Worm (Caenorhabditis elegans) whole organism, young adult: ENCODE data around the gene M163.8.

ENCODE experiments used
- C17E4.6 ChIP-seq: fragments of 200-800 bp; sonication (Bioruptor generic); IDR thresholded peaks from 2 replicates; pipeline ENCODE4 v1.3.6; 2022; ENCODE audit warnings: missing genetic modification reagents, missing genetic modification characterization, missing compliant biosample characterization
- F23B12.7 ChIP-seq: sonication (generic microtip); optimal IDR thresholded peaks from 2 replicates; lab custom pipeline; 2017; ENCODE audit warnings: missing genetic modification characterization, mild to moderate bottlenecking, missing compliant biosample characterization, antibody characterized with exemption, moderate library complexity; ENCODE audit not compliant: insufficient read depth
- F33H1.4 ChIP-seq: fragments of 200-800 bp; sonication (Bioruptor generic); IDR thresholded peaks from 2 replicates; pipeline ENCODE4 v1.3.6; 2022; ENCODE audit warnings: missing genetic modification reagents, missing genetic modification characterization, missing compliant biosample characterization
- F39B2.1 ChIP-seq: fragments of 200-800 bp; sonication (Bioruptor generic); IDR thresholded peaks from 2 replicates; pipeline ENCODE4 v1.3.6; 2022; ENCODE audit warnings: missing genetic modification reagents, missing genetic modification characterization, missing compliant biosample characterization
- K11D2.4 ChIP-seq: fragments of 200-800 bp; sonication (Bioruptor generic); IDR thresholded peaks from 2 replicates; pipeline ENCODE4 v1.3.6; 2022; ENCODE audit warnings: missing genetic modification reagents, missing genetic modification characterization, missing compliant biosample characterization
- T07F8.4 ChIP-seq: sonication (generic microtip); optimal IDR thresholded peaks from 2 replicates; lab custom pipeline; 2016; ENCODE audit warnings: mild to moderate bottlenecking, missing genetic modification characterization, moderate library complexity, missing compliant biosample characterization
- Y53G8AR.9 ChIP-seq: fragments of 200-800 bp; sonication (Bioruptor generic); conservative IDR thresholded peaks from 2 replicates; pipeline ENCODE4 v1.3.6; 2022; ENCODE audit warnings: missing genetic modification reagents, missing genetic modification characterization, missing compliant biosample characterization
- Y56A3A.18 ChIP-seq: fragments of 200-800 bp; sonication (Bioruptor generic); IDR thresholded peaks from 2 replicates; pipeline ENCODE4 v1.3.6; 2022; ENCODE audit warnings: missing genetic modification reagents, missing genetic modification characterization, missing compliant biosample characterization
- ZK185.1 ChIP-seq: sonication (generic microtip); optimal IDR thresholded peaks from 2 replicates; lab custom pipeline; 2016; ENCODE audit warnings: mild to moderate bottlenecking, missing genetic modification characterization, missing compliant biosample characterization; ENCODE audit not compliant: poor library complexity, severe bottlenecking
- akir-1 ChIP-seq: fragments of 200-800 bp; sonication (Bioruptor generic); optimal IDR thresholded peaks from 2 replicates; lab custom pipeline; 2018; ENCODE audit warnings: mild to moderate bottlenecking, missing genetic modification characterization, moderate library complexity, missing compliant biosample characterization
- athp-1 ChIP-seq: sonication (generic microtip); optimal IDR thresholded peaks from 2 replicates; lab custom pipeline; 2017; ENCODE audit warnings: mild to moderate bottlenecking, missing genetic modification characterization, missing compliant biosample characterization
- attf-3 ChIP-seq: fragments of 200-800 bp; sonication (Bioruptor generic); conservative IDR thresholded peaks from 2 replicates; pipeline ENCODE4 v1.3.6; 2022; ENCODE audit warnings: missing genetic modification reagents, missing genetic modification characterization, missing compliant biosample characterization
- bed-1 ChIP-seq: fragments of 200-800 bp; sonication (Bioruptor generic); IDR thresholded peaks from 2 replicates; pipeline ENCODE4 v1.3.6; 2022; ENCODE audit warnings: missing genetic modification reagents, missing genetic modification characterization, missing compliant biosample characterization
- ccch-3 ChIP-seq: fragments of 200-800 bp; sonication (Bioruptor generic); optimal IDR thresholded peaks from 2 replicates; lab custom pipeline; 2018; ENCODE audit warnings: mild to moderate bottlenecking, missing genetic modification characterization, missing compliant biosample characterization
- die-1 ChIP-seq: sonication (generic microtip); optimal IDR thresholded peaks from 2 replicates; lab custom pipeline; 2016; ENCODE audit warnings: missing genotype, mild to moderate bottlenecking, missing genetic modification characterization, missing compliant biosample characterization
- dox-1 ChIP-seq: fragments of 200-800 bp; sonication (Bioruptor generic); IDR thresholded peaks from 2 replicates; pipeline ENCODE4 v1.3.6; 2022; ENCODE audit warnings: missing genetic modification reagents, missing genetic modification characterization, missing compliant biosample characterization
- egl-18 ChIP-seq: fragments of 200-800 bp; sonication (Bioruptor generic); IDR thresholded peaks from 2 replicates; pipeline ENCODE4 v1.3.6; 2022; ENCODE audit warnings: missing genetic modification reagents, missing genetic modification characterization, missing compliant biosample characterization
- ets-4 ChIP-seq: fragments of 200-800 bp; sonication (Bioruptor generic); optimal IDR thresholded peaks from 2 replicates; lab custom pipeline; 2018; ENCODE audit warnings: mild to moderate bottlenecking, missing genetic modification characterization, missing compliant biosample characterization
- let-526 ChIP-seq: fragments of 200-800 bp; sonication (Bioruptor generic); IDR thresholded peaks from 2 replicates; pipeline ENCODE4 v1.3.6; 2022; ENCODE audit warnings: missing genetic modification reagents, missing genetic modification characterization, missing compliant biosample characterization
- let-607 ChIP-seq, 2 experiments: fragments of 200-800 bp in 1 of 2; sonication (Bioruptor generic) in 1 of 2; sonication (generic microtip) in 1 of 2; optimal IDR thresholded peaks; 2 replicates each; lab custom pipeline; 2016 to 2018; ENCODE audit warnings: mild to moderate bottlenecking in 2 of 2, missing compliant biosample characterization in 2 of 2, missing genetic modification characterization in 2 of 2, moderate library complexity in 2 of 2, missing genotype in 1 of 2
- lin-35 ChIP-seq, 3 experiments: fragments of 150-350 bp in 2 of 3; sonication (generic microtip) in 1 of 3; optimal IDR thresholded peaks; 2 replicates each; lab custom pipeline; 2014 to 2018; ENCODE audit warnings: missing biosample characterization in 3 of 3, missing genetic modification characterization in 3 of 3, missing genetic modification reagents in 3 of 3
- lin-54 ChIP-seq: fragments of 200-800 bp; sonication (Bioruptor generic); optimal IDR thresholded peaks from 2 replicates; lab custom pipeline; 2018; ENCODE audit warnings: mild to moderate bottlenecking, missing genetic modification characterization, missing compliant biosample characterization
- lsy-27 ChIP-seq: sonication (generic microtip); optimal IDR thresholded peaks from 2 replicates; lab custom pipeline; 2017; ENCODE audit warnings: missing genetic modification characterization, mild to moderate bottlenecking, missing compliant biosample characterization, antibody characterized with exemption, missing genotype, borderline replicate concordance; ENCODE audit not compliant: insufficient read depth
- mcd-1 ChIP-seq: fragments of 200-800 bp; sonication (Bioruptor generic); IDR thresholded peaks from 2 replicates; pipeline ENCODE4 v1.3.6; 2022; ENCODE audit warnings: missing genetic modification reagents, missing genetic modification characterization, missing compliant biosample characterization
- nhr-120 ChIP-seq: fragments of 200-800 bp; sonication (Bioruptor generic); IDR thresholded peaks from 2 replicates; pipeline ENCODE4 v1.3.6; 2022; ENCODE audit warnings: missing genetic modification characterization, missing compliant biosample characterization
- nhr-179 ChIP-seq: sonication (generic microtip); optimal IDR thresholded peaks from 2 replicates; lab custom pipeline; 2016; ENCODE audit warnings: mild to moderate bottlenecking, missing genetic modification characterization, missing compliant biosample characterization
- nhr-80 ChIP-seq: sonication (generic microtip); optimal IDR thresholded peaks from 2 replicates; lab custom pipeline; 2016; ENCODE audit warnings: missing genetic modification characterization, missing compliant biosample characterization
- pbrm-1 ChIP-seq: fragments of 200-800 bp; sonication (Bioruptor generic); IDR thresholded peaks from 2 replicates; pipeline ENCODE4 v1.3.6; 2022; ENCODE audit warnings: missing genetic modification reagents, missing genetic modification characterization, missing compliant biosample characterization
- pha-4 ChIP-seq: fragments of 150-350 bp; sonication (generic microtip); optimal IDR thresholded peaks from 2 replicates; lab custom pipeline; 2014; ENCODE audit warnings: missing biosample characterization, missing genetic modification reagents, missing genetic modification characterization
- rpc-1 ChIP-seq, 2 experiments: fragments of 150-350 bp in 1 of 2; sonication (generic microtip) in 1 of 2; optimal IDR thresholded peaks; 2 replicates each; lab custom pipeline; 2014 to 2018; ENCODE audit warnings: missing biosample characterization in 1 of 2, missing genetic modification characterization in 1 of 2, missing genetic modification reagents in 1 of 2, missing genotype in 1 of 2
- snpc-1.3 ChIP-seq: sonication (generic microtip); optimal IDR thresholded peaks from 2 replicates; lab custom pipeline; 2017; ENCODE audit warnings: missing genetic modification characterization, mild to moderate bottlenecking, missing compliant biosample characterization, antibody characterized with exemption, moderate library complexity, missing genotype, missing genetic modification reagents; ENCODE audit not compliant: insufficient read depth
- snpc-3.4 ChIP-seq: sonication (generic microtip); optimal IDR thresholded peaks from 2 replicates; lab custom pipeline; 2017; ENCODE audit warnings: missing genetic modification characterization, mild to moderate bottlenecking, missing compliant biosample characterization, antibody characterized with exemption, moderate library complexity, missing genotype, missing genetic modification reagents
- tbp1 ChIP-seq: fragments of 200-800 bp; sonication (Bioruptor generic); optimal IDR thresholded peaks from 2 replicates; lab custom pipeline; 2018; ENCODE audit warnings: mild to moderate bottlenecking, missing genetic modification characterization, missing compliant biosample characterization
- tlf-1 ChIP-seq: fragments of 200-800 bp; sonication (Bioruptor generic); optimal IDR thresholded peaks from 2 replicates; lab custom pipeline; 2018; ENCODE audit warnings: mild to moderate bottlenecking, missing genetic modification characterization, missing compliant biosample characterization
- ztf-26 ChIP-seq: sonication (generic microtip); optimal IDR thresholded peaks from 2 replicates; lab custom pipeline; 2017; ENCODE audit warnings: missing genetic modification characterization, missing compliant biosample characterization
- ztf-28 ChIP-seq: fragments of 200-800 bp; sonication (Bioruptor generic); IDR thresholded peaks from 2 replicates; pipeline ENCODE4 v1.3.6; 2022; ENCODE audit warnings: missing genetic modification reagents, missing genetic modification characterization, missing compliant biosample characterization
- ztf-6 ChIP-seq: fragments of 200-800 bp; sonication (Bioruptor generic); IDR thresholded peaks from 2 replicates; pipeline ENCODE4 v1.3.6; 2022; ENCODE audit warnings: missing genetic modification reagents, missing genetic modification characterization, missing compliant biosample characterization

M163.8 gene

DNA sequence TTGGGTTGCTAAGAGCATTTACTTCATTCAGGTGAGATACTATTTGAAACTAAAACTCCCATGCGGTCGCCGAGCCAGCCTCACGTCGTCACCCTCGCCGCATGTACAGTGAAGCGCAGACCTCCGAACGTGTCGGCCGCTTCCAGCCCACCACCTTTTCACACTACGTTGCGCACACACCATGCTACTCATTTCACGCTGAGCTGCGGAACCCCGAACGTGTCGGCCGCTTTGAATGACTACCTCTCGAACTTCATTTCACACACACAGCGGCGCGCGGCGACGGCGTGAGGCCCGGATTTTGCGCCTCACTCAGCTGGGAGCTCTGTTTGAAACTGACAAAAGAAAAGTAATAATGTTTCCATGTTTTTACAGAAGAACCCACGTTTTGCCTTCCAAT, 3.3 kb upstream of the M163.8 start (continued):
- TF ChIP-seq F23B12.7 (tag; lab: Kevin White, UChicago) (no peak), attf-3 (GFP tag; lab: Robert Waterston, UW) (no peak), let-526 (no peak), lin-35 (GFP tag; optimal IDR thresholded peaks at IDR 0.05; lab: Kevin White, UChicago) (no peak), snpc-1.3 (no peak), lin-54 (GFP tag; lab: Kevin White, UChicago) (no peak), tlf-1 (no peak)
- TF ChIP-seq, all 124 proteins: peak for 3

DNA sequence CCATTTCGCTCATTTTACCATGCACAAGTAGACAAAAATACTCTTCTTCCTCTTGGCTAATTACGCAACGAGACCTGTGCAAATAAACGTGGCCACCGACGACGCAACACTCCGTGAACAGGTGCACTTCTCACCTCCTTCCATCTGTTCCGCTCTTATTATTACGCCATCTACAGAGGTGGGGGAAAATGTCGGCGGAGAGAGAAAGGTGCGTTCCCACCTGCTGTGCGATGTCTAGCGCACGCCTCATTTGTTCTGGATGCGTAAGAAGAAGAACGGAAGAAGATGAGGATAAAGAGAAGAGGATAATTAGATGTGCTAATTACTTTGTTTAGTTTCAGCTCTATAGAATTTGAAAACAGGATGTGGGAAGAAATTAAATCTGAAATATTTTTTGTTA, 1.6 kb downstream of the M163.8 start:
- no peak for TF ChIP-seq nhr-80 (tag; lab: Kevin White, UChicago)
- TF ChIP-seq bed-1 (GFP tag; lab: Robert Waterston, UW) = no peak
- TF ChIP-seq dox-1 (GFP tag; lab: Robert Waterston, UW) = no peak

DNA sequence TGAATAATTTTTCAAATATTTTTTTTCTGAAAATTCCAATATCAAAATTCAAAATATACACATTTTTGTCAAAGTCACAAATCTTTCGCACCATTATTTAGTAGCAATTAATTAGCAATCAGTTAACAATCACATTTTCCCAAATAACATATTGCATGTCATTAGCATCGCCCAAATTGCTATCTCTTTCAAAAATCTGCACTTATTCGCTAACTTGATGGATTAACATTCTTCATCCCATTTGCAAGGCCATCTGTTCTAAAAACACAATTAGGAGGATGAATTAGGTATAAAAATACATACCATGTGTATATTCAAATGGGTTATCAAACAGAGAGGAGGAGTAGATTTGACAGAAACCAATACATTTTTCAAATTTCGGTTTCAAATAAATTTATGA, 2.4 kb downstream of the M163.8 start:
- no peak for TF ChIP-seq pha-4 (tag; lab: Kevin White, UChicago)
- TF ChIP-seq lin-54 (GFP tag; lab: Kevin White, UChicago) = no peak
- TF ChIP-seq nhr-179 (tag; lab: Kevin White, UChicago) = no peak
- no peak for TF ChIP-seq F39B2.1 (GFP tag; lab: Robert Waterston, UW)
- TF ChIP-seq let-607 (tag; optimal IDR thresholded peaks at IDR 0.05; lab: Kevin White, UChicago) = no peak
- TF ChIP-seq F33H1.4 (GFP tag; lab: Robert Waterston, UW) = no peak
- TF ChIP-seq C17E4.6 = no peak
- TF ChIP-seq rpc-1 (optimal IDR thresholded peaks at IDR 0.05; lab: Kevin White, UChicago) = no peak
- no peak for TF ChIP-seq rpc-1 (tag; optimal IDR thresholded peaks at IDR 0.05; lab: Kevin White, UChicago)
- TF ChIP-seq ztf-28 (GFP tag; lab: Robert Waterston, UW) = no peak
- no peak for TF ChIP-seq Y56A3A.18 (GFP tag; lab: Robert Waterston, UW)
- TF ChIP-seq die-1 = no peak

DNA sequence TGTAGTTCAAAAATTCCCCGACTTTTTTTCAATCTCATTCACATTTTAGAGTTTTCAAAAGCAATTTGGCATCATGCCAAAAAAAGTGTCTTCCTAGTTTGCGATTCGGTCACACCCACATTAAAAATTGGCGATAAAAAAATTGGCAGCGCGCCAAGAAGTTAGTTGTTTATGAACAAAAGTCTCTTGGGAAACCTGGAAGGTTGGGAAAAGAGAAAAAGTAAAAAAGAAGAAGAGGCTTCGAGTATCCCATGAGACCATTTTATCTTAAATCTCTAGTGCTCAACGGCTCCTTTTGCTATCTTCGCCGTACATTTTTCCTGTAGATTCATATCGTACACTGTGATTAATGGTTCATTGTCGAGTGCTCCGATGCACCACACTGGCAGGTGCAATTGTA, 2.9 kb downstream of the M163.8 start:
- TF ChIP-seq athp-1 (tag; lab: Kevin White, UChicago) = no peak
- no peak for TF ChIP-seq egl-18
- TF ChIP-seq nhr-80 (tag; lab: Kevin White, UChicago) = no peak
- TF ChIP-seq snpc-3.4 (tag; lab: Kevin White, UChicago) = no peak
- TF ChIP-seq ztf-26 (tag; lab: Kevin White, UChicago) = no peak
- no peak for TF ChIP-seq rpc-1 (optimal IDR thresholded peaks at IDR 0.05; lab: Kevin White, UChicago)
- TF ChIP-seq rpc-1 (tag; optimal IDR thresholded peaks at IDR 0.05; lab: Kevin White, UChicago) = no peak
- TF ChIP-seq ztf-6 = no peak
- no peak for TF ChIP-seq K11D2.4 (GFP tag; lab: Robert Waterston, UW)
- no peak for TF ChIP-seq Y53G8AR.9 (GFP tag; lab: Robert Waterston, UW)
- no peak for TF ChIP-seq mcd-1 (GFP tag; lab: Robert Waterston, UW)
- no peak for TF ChIP-seq ccch-3 (GFP tag; lab: Kevin White, UChicago)
- no peak for TF ChIP-seq akir-1 (GFP tag; lab: Kevin White, UChicago)
- no peak for TF ChIP-seq ets-4
- TF ChIP-seq ZK185.1 (tag; lab: Kevin White, UChicago) = no peak
- TF ChIP-seq pbrm-1 (GFP tag; lab: Robert Waterston, UW) = no peak
- no peak for TF ChIP-seq lsy-27 (tag; lab: Kevin White, UChicago)
- no peak for TF ChIP-seq T07F8.4 (tag; lab: Kevin White, UChicago)
- no peak for TF ChIP-seq tbp1 (GFP tag; lab: Kevin White, UChicago)
- TF ChIP-seq bed-1 (GFP tag; lab: Robert Waterston, UW) = no peak
- TF ChIP-seq nhr-120 (GFP tag; lab: Robert Waterston, UW) = no peak
